Fruit fly (Drosophila melanogaster) whole organism: Measurements from ENCODE around the gene Or67d.

Source experiments
- psq ChIP-seq: fragments of >200 bp; optimal IDR thresholded peaks from 2 replicates; lab custom pipeline; 2017
- usp ChIP-seq: fragments of >200 bp; optimal IDR thresholded peaks from 2 replicates; lab custom pipeline; 2017; ENCODE audit warnings: missing biosample characterization, missing genetic modification characterization, mixed read lengths

DNA sequence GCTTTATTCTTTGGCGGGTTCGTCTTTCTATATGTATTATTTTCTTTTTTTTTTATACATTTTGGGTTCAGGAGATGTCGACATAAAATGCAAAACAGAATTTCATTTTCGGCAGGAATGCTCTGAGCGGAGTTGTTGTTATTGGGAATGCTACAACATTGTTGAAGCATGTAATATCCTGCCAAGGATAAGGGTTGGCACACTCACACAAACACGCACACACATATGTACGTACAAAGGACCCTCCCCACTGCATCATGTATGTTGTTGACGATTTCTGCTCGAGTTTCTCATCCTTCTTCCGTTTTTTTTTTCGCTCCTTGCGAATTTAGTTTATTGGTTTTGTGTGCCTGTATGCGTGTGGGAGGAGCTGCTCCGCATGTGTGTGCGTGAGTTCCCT is 28.7 kb downstream of the Or67d start:
- TF ChIP-seq psq (lab: Kevin White, UChicago) (no peak), usp (GFP tag; lab: Kevin White, UChicago) (no peak)
